Worm (Caenorhabditis elegans) whole organism, L2 larva: ENCODE measurements around the gene marg-1.

Experiments used
- aly-2 ChIP-seq: fragments of 150-350 bp; optimal IDR thresholded peaks from 2 replicates; lab custom pipeline; 2014; ENCODE audit warnings: missing biosample characterization, missing genetic modification characterization
- ama-1 ChIP-seq: fragments of 150-350 bp; optimal IDR thresholded peaks from 2 replicates; lab custom pipeline; 2018; ENCODE audit warnings: inconsistent platforms
- blmp-1 ChIP-seq: sonication (generic microtip); optimal IDR thresholded peaks from 2 replicates; lab custom pipeline; 2017; ENCODE audit warnings: missing genetic modification characterization, mild to moderate bottlenecking, missing compliant biosample characterization, antibody characterized with exemption, moderate library complexity; ENCODE audit not compliant: insufficient read depth
- ceh-16 ChIP-seq: fragments of 150-350 bp; optimal IDR thresholded peaks from 2 replicates; lab custom pipeline; 2014; ENCODE audit warnings: missing biosample characterization, missing genetic modification characterization
- ceh-82 ChIP-seq: fragments of 150-350 bp; optimal IDR thresholded peaks from 2 replicates; lab custom pipeline; 2014; ENCODE audit warnings: missing biosample characterization, missing genetic modification characterization
- egl-27 ChIP-seq: sonication (generic microtip); optimal IDR thresholded peaks from 3 replicates; lab custom pipeline; 2017; ENCODE audit warnings: missing biosample characterization, missing genetic modification reagents, missing genetic modification characterization
- elt-3 ChIP-seq: sonication (generic microtip); optimal IDR thresholded peaks from 2 replicates; lab custom pipeline; 2017; ENCODE audit warnings: missing biosample characterization, missing genetic modification characterization
- lin-13 ChIP-seq: fragments of 150-350 bp; optimal IDR thresholded peaks from 2 replicates; lab custom pipeline; 2014; ENCODE audit warnings: missing biosample characterization, missing genetic modification reagents, missing genetic modification characterization
- nhr-21 ChIP-seq: fragments of 150-350 bp; optimal IDR thresholded peaks from 2 replicates; lab custom pipeline; 2014; ENCODE audit warnings: missing biosample characterization, missing genetic modification characterization
- skn-1 ChIP-seq: sonication (generic microtip); optimal IDR thresholded peaks from 2 replicates; lab custom pipeline; 2017; ENCODE audit warnings: missing biosample characterization, missing genetic modification characterization
- snpc-4 ChIP-seq: fragments of 150-350 bp; optimal IDR thresholded peaks from 2 replicates; lab custom pipeline; 2014; ENCODE audit warnings: missing biosample characterization, missing genetic modification characterization
- unc-62 ChIP-seq: fragments of 150-350 bp; optimal IDR thresholded peaks from 2 replicates; lab custom pipeline; 2014; ENCODE audit warnings: missing biosample characterization, missing genetic modification reagents, missing genetic modification characterization
- ztf-11 ChIP-seq: sonication (generic microtip); optimal IDR thresholded peaks from 2 replicates; lab custom pipeline; 2017; ENCODE audit warnings: missing biosample characterization, missing genetic modification characterization

DNA sequence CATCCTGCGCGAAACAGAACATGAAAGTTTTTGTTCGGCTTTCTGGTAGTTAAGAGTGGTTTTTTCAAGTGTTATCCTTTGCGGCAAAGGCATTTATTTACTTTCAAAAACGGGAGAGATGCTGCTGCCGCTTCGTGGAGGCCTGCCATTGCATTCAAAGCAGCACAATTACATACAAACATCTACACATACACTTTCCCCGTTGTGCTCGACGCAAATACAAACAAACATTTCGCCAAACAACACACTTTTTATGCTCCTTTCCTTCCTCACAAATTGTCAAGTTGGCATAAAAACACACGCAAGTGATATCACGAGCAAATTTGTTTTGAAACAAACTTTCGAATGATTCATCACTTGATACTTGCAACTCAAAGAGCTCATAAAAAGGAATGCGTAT is 45.2 kb upstream of the marg-1 start:
- TF ChIP-seq blmp-1 (tag; lab: Kevin White, UChicago) (no peak), lin-13 (GFP tag; lab: Kevin White, UChicago) (no peak), ceh-82 (tag; lab: Kevin White, UChicago) (no peak), nhr-21 (tag; lab: Kevin White, UChicago) (no peak), unc-62 (GFP tag; lab: Kevin White, UChicago) (no peak), egl-27 (tag; lab: Kevin White, UChicago) (no peak), ama-1 (no peak), aly-2 (no peak), ztf-11 (tag; lab: Kevin White, UChicago) (no peak), skn-1 (tag; lab: Kevin White, UChicago) (no peak), elt-3 (tag; lab: Kevin White, UChicago) (no peak), snpc-4 (tag; lab: Kevin White, UChicago) (no peak), ceh-16 (tag; lab: Kevin White, UChicago) (no peak)
